Fruit fly (Drosophila melanogaster): ENCODE results near the gene mtm.

DNA sequence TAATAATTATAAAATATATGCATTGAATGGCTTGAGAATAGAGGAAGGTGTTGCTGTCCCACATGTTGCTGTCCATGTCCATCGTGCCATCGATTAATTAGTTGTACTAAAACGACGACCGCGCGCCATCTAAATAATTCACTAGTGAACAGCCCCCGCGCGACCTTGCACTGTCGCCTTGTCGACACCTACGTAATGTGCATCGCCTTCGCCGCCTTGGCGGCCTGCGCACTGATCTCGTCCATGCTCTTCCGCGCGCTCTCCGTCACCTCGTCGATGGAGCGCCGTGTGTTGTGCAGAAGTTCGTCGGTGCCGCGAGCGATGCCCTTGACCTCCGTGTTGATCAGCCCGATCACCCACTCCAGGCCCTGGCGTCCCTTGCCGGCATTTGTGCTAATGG is 10.1 kb upstream of the mtm start:
- TF ChIP-seq CG11456 (GFP tag; IDR thresholded peaks at IDR 0.05) (no peak), jing (GFP tag; optimal IDR thresholded peaks at IDR 0.05) (no peak), Atf-2 (GFP tag; optimal IDR thresholded peaks at IDR 0.05) (no peak), ash1 (GFP tag; optimal IDR thresholded peaks at IDR 0.05) (no peak), CG9609 (GFP tag; optimal IDR thresholded peaks at IDR 0.05) (no peak)

Data from whole organism, embryonic.